Fruit fly (Drosophila melanogaster): Measurements from ENCODE around the gene orb2.
A peak's percentile ranks its signal among the peaks of the same experiment; 100 is the strongest.

Gene orb2

DNA sequence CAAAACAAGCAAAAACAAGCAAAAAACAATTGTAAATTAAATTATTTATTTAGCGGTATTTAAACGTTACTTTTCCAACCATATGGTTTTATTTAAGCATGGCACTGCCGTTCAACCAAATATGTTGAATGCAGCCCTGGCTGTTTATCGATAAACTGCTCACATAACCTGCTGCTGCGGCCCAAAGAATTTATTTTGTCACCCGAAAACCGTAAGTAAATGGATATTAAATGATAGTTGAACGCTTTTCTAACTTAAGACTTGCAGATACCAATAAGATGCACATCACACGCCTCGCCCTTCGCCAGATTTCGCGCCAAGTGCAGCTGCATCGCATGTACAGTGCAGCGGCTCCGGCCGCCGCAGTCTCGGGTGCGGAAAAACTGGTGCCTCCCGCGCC lies 2.4 kb upstream of the orb2 start, which contains the start of gene mRpL12 (continued):
- TF ChIP-seq nerfin-2 (GFP tag; IDR thresholded peaks at IDR 0.05; ENCODE audit: partially characterized antibody): peak; percentile 32; the same call in 1 of the 2 replicates
- peak; percentile 91 for TF ChIP-seq Myb (GFP tag; optimal IDR thresholded peaks at IDR 0.05)
- TF ChIP-seq row (GFP tag; IDR thresholded peaks at IDR 0.05): peak; percentile 38; the same call in 1 of the 3 replicates
- no peak for TF ChIP-seq abd-A (tag; optimal IDR thresholded peaks at IDR 0.05)
- TF ChIP-seq CG2712 (tag; optimal IDR thresholded peaks at IDR 0.05): peak; percentile 18
- TF ChIP-seq nom (GFP tag; optimal IDR thresholded peaks at IDR 0.05): no peak
- peak; percentile 52 for TF ChIP-seq Dp (GFP tag; optimal IDR thresholded peaks at IDR 0.05)
- TF ChIP-seq CG13424 (tag; optimal IDR thresholded peaks at IDR 0.05): no peak
- no peak for TF ChIP-seq Lpt (GFP tag; optimal IDR thresholded peaks at IDR 0.05)
- no peak for TF ChIP-seq CG17359 (tag; optimal IDR thresholded peaks at IDR 0.05)
- peak; percentile 66 for TF ChIP-seq pzg (GFP tag; optimal IDR thresholded peaks at IDR 0.05)
- peak; percentile 31; the same call in 1 of the 2 replicates for TF ChIP-seq Scr (GFP tag; IDR thresholded peaks at IDR 0.05; ENCODE audit: partially characterized antibody)
- TF ChIP-seq CG31388 (GFP tag; optimal IDR thresholded peaks at IDR 0.05): no peak
- TF ChIP-seq tll (GFP tag; optimal IDR thresholded peaks at IDR 0.05): no peak
- peak; percentile 49 for TF ChIP-seq CG13287 (GFP tag; IDR thresholded peaks at IDR 0.05; ENCODE audit: partially characterized antibody)
- TF ChIP-seq mam (GFP tag; optimal IDR thresholded peaks at IDR 0.05): no peak
- TF ChIP-seq CG4820 (GFP tag; optimal IDR thresholded peaks at IDR 0.05): no peak
- TF ChIP-seq CG6854 (GFP tag; optimal IDR thresholded peaks at IDR 0.05): no peak
- peak; percentile 6 for TF ChIP-seq Ets97D (GFP tag; optimal IDR thresholded peaks at IDR 0.05)
- peak; percentile 54 for TF ChIP-seq Sry-δ (GFP tag; optimal IDR thresholded peaks at IDR 0.05)
- TF ChIP-seq Mad (GFP tag; optimal IDR thresholded peaks at IDR 0.05): no peak
- TF ChIP-seq hth (optimal IDR thresholded peaks at IDR 0.05): no peak
- no peak for TF ChIP-seq eve (GFP tag; optimal IDR thresholded peaks at IDR 0.05)
- TF ChIP-seq CG8944 (GFP tag; optimal IDR thresholded peaks at IDR 0.05): no peak
- TF ChIP-seq CG6813 (GFP tag; optimal IDR thresholded peaks at IDR 0.05): no peak
- peak; percentile 66 for TF ChIP-seq bbx (GFP tag; IDR thresholded peaks at IDR 0.05; ENCODE audit: partially characterized antibody)
- TF ChIP-seq unc-4 (GFP tag; IDR thresholded peaks at IDR 0.05; ENCODE audit: partially characterized antibody): 0 out of 2 replicates have a peak, but pooled peaks have one; percentile 20
- TF ChIP-seq phol (tag; optimal IDR thresholded peaks at IDR 0.05): peak; percentile 25
- TF ChIP-seq Elba2 (GFP tag; optimal IDR thresholded peaks at IDR 0.05): no peak
- TF ChIP-seq CG4404 (GFP tag; IDR thresholded peaks at IDR 0.05): no peak
- TF ChIP-seq twi (tag; optimal IDR thresholded peaks at IDR 0.05): peak; percentile 14
- peak; percentile 55; the same call in 1 of the 3 replicates for TF ChIP-seq zen2 (GFP tag; IDR thresholded peaks at IDR 0.05; ENCODE audit: partially characterized antibody)
- TF ChIP-seq MBD-R2 (GFP tag; IDR thresholded peaks at IDR 0.05): peak; percentile 77
- peak; percentile 24 for TF ChIP-seq Oli (tag; optimal IDR thresholded peaks at IDR 0.05)
- no peak for TF ChIP-seq CrebB (tag; optimal IDR thresholded peaks at IDR 0.05)
- no peak for TF ChIP-seq CG4328 (GFP tag; optimal IDR thresholded peaks at IDR 0.05)
- TF ChIP-seq schlank (tag; optimal IDR thresholded peaks at IDR 0.05): no peak
- no peak for TF ChIP-seq toy (GFP tag; IDR thresholded peaks at IDR 0.05)
- no peak for TF ChIP-seq ash1 (GFP tag; optimal IDR thresholded peaks at IDR 0.05)
- TF ChIP-seq CG32532 (GFP tag; IDR thresholded peaks at IDR 0.05): no peak
- TF ChIP-seq CG1603 (tag; optimal IDR thresholded peaks at IDR 0.05): peak; percentile 54
- TF ChIP-seq Oaz (GFP tag; IDR thresholded peaks at IDR 0.05): no peak
- no peak for TF ChIP-seq insv (GFP tag; optimal IDR thresholded peaks at IDR 0.05)
- no peak for TF ChIP-seq D (optimal IDR thresholded peaks at IDR 0.05)
- TF ChIP-seq D (GFP tag; optimal IDR thresholded peaks at IDR 0.05): no peak
- TF ChIP-seq CG15514 (GFP tag; optimal IDR thresholded peaks at IDR 0.05): peak; percentile 44
- 0 out of 2 replicates have a peak, but pooled peaks have one; percentile 25 for TF ChIP-seq slbo (GFP tag; IDR thresholded peaks at IDR 0.05)
- TF ChIP-seq CG3407 (GFP tag; optimal IDR thresholded peaks at IDR 0.05): no peak
- peak; percentile 25; the same call in 1 of the 2 replicates for TF ChIP-seq amos (GFP tag; IDR thresholded peaks at IDR 0.05; ENCODE audit: partially characterized antibody)
- TF ChIP-seq CG16815 (GFP tag; optimal IDR thresholded peaks at IDR 0.05): no peak

All from whole organism, embryonic.